Fruit fly (Drosophila melanogaster) whole organism, adult: ENCODE results near the gene ida.
A peak's percentile ranks its signal among the peaks of the same experiment; 100 is the strongest.

Experiments
- CG11617 ChIP-seq: fragments of 200-800 bp; sonication (Bioruptor generic); optimal IDR thresholded peaks from 2 replicates; lab custom pipeline; 2017; ENCODE audit warnings: mild to moderate bottlenecking, missing biosample characterization, missing genetic modification reagents, missing genetic modification characterization
- CG14711 ChIP-seq: fragments of 200-800 bp; sonication (Bioruptor generic); optimal IDR thresholded peaks from 2 replicates; lab custom pipeline; 2018; ENCODE audit warnings: missing biosample characterization, mild to moderate bottlenecking, missing genetic modification characterization, moderate library complexity
- CG1620 ChIP-seq: fragments of 200-800 bp; sonication (Bioruptor generic); optimal IDR thresholded peaks from 2 replicates; lab custom pipeline; 2016; ENCODE audit warnings: missing biosample characterization, missing genetic modification characterization
- CG33017 ChIP-seq: fragments of 200-800 bp; sonication (Bioruptor generic); optimal IDR thresholded peaks from 2 replicates; lab custom pipeline; 2018; ENCODE audit warnings: missing biosample characterization, mild to moderate bottlenecking, missing genetic modification characterization, moderate library complexity
- CG5204 ChIP-seq: fragments of 200-800 bp; sonication (Bioruptor generic); optimal IDR thresholded peaks from 2 replicates; lab custom pipeline; 2016; ENCODE audit warnings: missing biosample characterization, missing genetic modification characterization
- CG7101 ChIP-seq: fragments of 200-800 bp; sonication (Bioruptor generic); optimal IDR thresholded peaks from 2 replicates; lab custom pipeline; 2018; ENCODE audit warnings: missing biosample characterization, mild to moderate bottlenecking, missing genetic modification characterization, moderate library complexity
- Clk ChIP-seq: fragments of 200-800 bp; sonication (Bioruptor generic); optimal IDR thresholded peaks from 2 replicates; lab custom pipeline; 2017; ENCODE audit warnings: missing biosample characterization, missing genetic modification characterization
- Hr96 ChIP-seq: fragments of 200-800 bp; sonication (Bioruptor generic); optimal IDR thresholded peaks from 2 replicates; lab custom pipeline; 2016; ENCODE audit warnings: missing biosample characterization, missing genetic modification characterization
- bab1 ChIP-seq: fragments of 200-800 bp; sonication (Bioruptor generic); optimal IDR thresholded peaks from 3 replicates; lab custom pipeline; 2019; ENCODE audit warnings: missing biosample characterization, mild to moderate bottlenecking, missing genetic modification characterization, moderate library complexity
- kay ChIP-seq: fragments of 200-800 bp; sonication (Bioruptor generic); peaks from one replicate; lab custom pipeline; 2016; ENCODE audit warnings: missing biosample characterization, missing genetic modification characterization, borderline replicate concordance

- no peak for TF ChIP-seq CG5204 (GFP tag; lab: Kevin White, UChicago)
- no peak for TF ChIP-seq Clk (GFP tag; lab: Kevin White, UChicago)
- no peak for TF ChIP-seq CG14711 (tag; lab: Kevin White, UChicago)
- no peak for TF ChIP-seq bab1
- no peak for TF ChIP-seq Hr96 (GFP tag; lab: Kevin White, UChicago)
- TF ChIP-seq CG1620 (GFP tag; lab: Kevin White, UChicago): no peak
- TF ChIP-seq CG33017 (tag; lab: Kevin White, UChicago): no peak
- TF ChIP-seq kay: peak; percentile 61
- TF ChIP-seq CG11617: no peak
- no peak for TF ChIP-seq CG7101 (tag; lab: Kevin White, UChicago)
Observed at dm6 chr3L:3856004-3856403, 49.1 kb upstream of the ida start.
